Fruit fly (Drosophila melanogaster): ENCODE results near the gene Tmtc1.

dm6 chr2L:2750337-2751084, 73.0 kb downstream of the Tmtc1 start:
- TF ChIP-seq dsx (GFP tag; optimal IDR thresholded peaks at IDR 0.05; ENCODE audit: poor library complexity, severe bottlenecking) (peak; percentile 75), acj6 (GFP tag; optimal IDR thresholded peaks at IDR 0.05) (peak; percentile 46), Hr4 (GFP tag; optimal IDR thresholded peaks at IDR 0.05) (peak; percentile 56), Ets21C (GFP tag; optimal IDR thresholded peaks at IDR 0.05) (no peak), cyc (GFP tag; optimal IDR thresholded peaks at IDR 0.05) (no peak), CG15336 (GFP tag; IDR thresholded peaks at IDR 0.05) (no peak), CG16779 (tag; optimal IDR thresholded peaks at IDR 0.05) (peak; percentile 58), Lpt (GFP tag; optimal IDR thresholded peaks at IDR 0.05) (peak; percentile 46), pdm3 (GFP tag; optimal IDR thresholded peaks at IDR 0.05) (peak; percentile 56)
